Worm (Caenorhabditis elegans) whole organism, young adult: Measurements from ENCODE around the gene D2021.4.

Source experiments
- aptf-2 ChIP-seq: fragments of 200-800 bp; sonication (Bioruptor generic); conservative IDR thresholded peaks from 2 replicates; pipeline ENCODE4 v1.3.6; 2022; ENCODE audit warnings: missing genetic modification reagents, missing genetic modification characterization, missing compliant biosample characterization
- cebp-2 ChIP-seq: fragments of 200-800 bp; sonication (Bioruptor generic); IDR thresholded peaks from 2 replicates; pipeline ENCODE4 v1.3.6; 2022; ENCODE audit warnings: missing genetic modification characterization, missing compliant biosample characterization
- ceh-27 ChIP-seq: fragments of 200-800 bp; sonication (Bioruptor generic); optimal IDR thresholded peaks from 2 replicates; lab custom pipeline; 2018; ENCODE audit warnings: mild to moderate bottlenecking, missing genetic modification characterization, moderate library complexity, missing compliant biosample characterization
- chd-7 ChIP-seq: sonication (generic microtip); optimal IDR thresholded peaks from 2 replicates; lab custom pipeline; 2016; ENCODE audit warnings: mild to moderate bottlenecking, missing genetic modification characterization, moderate library complexity, missing compliant biosample characterization
- dpl-1 ChIP-seq: fragments of 150-350 bp; optimal IDR thresholded peaks from 2 replicates; lab custom pipeline; 2014; ENCODE audit warnings: missing biosample characterization, missing genetic modification reagents, missing genetic modification characterization
- egl-44 ChIP-seq: fragments of 200-800 bp; sonication (Bioruptor generic); IDR thresholded peaks from 2 replicates; pipeline ENCODE4 v1.3.6; 2022; ENCODE audit warnings: missing genetic modification reagents, missing genetic modification characterization, missing compliant biosample characterization
- hmg-20 ChIP-seq: fragments of 200-800 bp; sonication (Bioruptor generic); IDR thresholded peaks from 2 replicates; pipeline ENCODE4 v1.3.6; 2022; ENCODE audit warnings: missing genetic modification reagents, missing genetic modification characterization, missing compliant biosample characterization
- nfya-1 ChIP-seq: sonication (generic microtip); optimal IDR thresholded peaks from 2 replicates; lab custom pipeline; 2017; ENCODE audit warnings: antibody characterized with exemption, missing compliant biosample characterization, missing genetic modification characterization, borderline replicate concordance; ENCODE audit not compliant: insufficient read depth
- nhr-90 ChIP-seq: sonication (generic microtip); optimal IDR thresholded peaks from 2 replicates; lab custom pipeline; 2016; ENCODE audit warnings: missing genotype, mild to moderate bottlenecking, missing genetic modification characterization, missing compliant biosample characterization
- snpc-4 ChIP-seq, 5 experiments: fragments of 150-350 bp in 1 of 5; sonication (generic microtip) in 4 of 5; optimal IDR thresholded peaks; 2 replicates each; lab custom pipeline; 2014 to 2018; ENCODE audit warnings: missing genetic modification characterization in 5 of 5, missing biosample characterization in 3 of 5, antibody characterized with exemption in 2 of 5, mild to moderate bottlenecking in 2 of 5, missing compliant biosample characterization in 2 of 5, missing genotype in 2 of 5, moderate library complexity in 2 of 5, missing genetic modification reagents in 1 of 5
- zim-3 ChIP-seq: sonication (generic microtip); optimal IDR thresholded peaks from 2 replicates; lab custom pipeline; 2017; ENCODE audit warnings: mild to moderate bottlenecking, missing genetic modification characterization, moderate library complexity, missing compliant biosample characterization

- TF ChIP-seq egl-44 (GFP tag; lab: Robert Waterston, UW) = no peak
- TF ChIP-seq ceh-27 = no peak
- TF ChIP-seq dpl-1 = no peak
- TF ChIP-seq zim-3 (tag; lab: Kevin White, UChicago) = no peak
- no peak for TF ChIP-seq chd-7 (tag; lab: Kevin White, UChicago)
- TF ChIP-seq cebp-2 = no peak
- no peak for TF ChIP-seq snpc-4 (GFP tag; optimal IDR thresholded peaks at IDR 0.05; lab: Kevin White, UChicago)
- no peak for TF ChIP-seq snpc-4 (tag; optimal IDR thresholded peaks at IDR 0.05; lab: Kevin White, UChicago)
- TF ChIP-seq hmg-20 = no peak
- TF ChIP-seq aptf-2 = no peak
- no peak for TF ChIP-seq nfya-1 (tag; lab: Kevin White, UChicago)
- no peak for TF ChIP-seq nhr-90
These were observed 41.8 kb downstream of the D2021.4 start for ce11 chrX:8507053-8507452.
